Fruit fly (Drosophila melanogaster): ENCODE data around the gene RpS10a.

Gene RpS10a

dm6 chr3R:27608000-27608399 lies 44.6 kb upstream of the RpS10a start (continued):
- TF ChIP-seq Tbp (GFP tag; optimal IDR thresholded peaks at IDR 0.05) (no peak), CG18619 (GFP tag; optimal IDR thresholded peaks at IDR 0.05) (no peak), ftz-f1 (GFP tag; optimal IDR thresholded peaks at IDR 0.05) (no peak), CG17802 (tag; optimal IDR thresholded peaks at IDR 0.05) (no peak), mirr (GFP tag; optimal IDR thresholded peaks at IDR 0.05) (no peak), Hey (tag; optimal IDR thresholded peaks at IDR 0.05) (no peak), jumu (GFP tag; optimal IDR thresholded peaks at IDR 0.05) (no peak), Asciz (GFP tag; optimal IDR thresholded peaks at IDR 0.05) (no peak), CG16779 (GFP tag; IDR thresholded peaks at IDR 0.05) (peak; percentile 70), ind (GFP tag; optimal IDR thresholded peaks at IDR 0.05) (no peak), sc (optimal IDR thresholded peaks at IDR 0.05) (no peak), sc (GFP tag; optimal IDR thresholded peaks at IDR 0.05) (no peak), fd3F (GFP tag; optimal IDR thresholded peaks at IDR 0.05) (no peak), dysf (GFP tag; IDR thresholded peaks at IDR 0.05) (no peak), mld (GFP tag; IDR thresholded peaks at IDR 0.05; ENCODE audit: partially characterized antibody) (no peak), CG31365 (tag; optimal IDR thresholded peaks at IDR 0.05) (peak; percentile 70), ab (GFP tag; optimal IDR thresholded peaks at IDR 0.05) (no peak), sd (tag; optimal IDR thresholded peaks at IDR 0.05) (peak; percentile 61), sim (GFP tag; IDR thresholded peaks at IDR 0.05) (no peak), CG4282 (GFP tag; optimal IDR thresholded peaks at IDR 0.05) (no peak), dan (GFP tag; IDR thresholded peaks at IDR 0.05) (no peak), dpn (GFP tag; optimal IDR thresholded peaks at IDR 0.05) (no peak), Hr39 (optimal IDR thresholded peaks at IDR 0.05) (no peak), crp (GFP tag; optimal IDR thresholded peaks at IDR 0.05) (no peak), BEAF-32 (GFP tag; optimal IDR thresholded peaks at IDR 0.05) (no peak), Adf1 (GFP tag; IDR thresholded peaks at IDR 0.05) (no peak; the same call in 1 of the 2 replicates), TFAM (GFP tag; optimal IDR thresholded peaks at IDR 0.05) (no peak), CG7372 (GFP tag; IDR thresholded peaks at IDR 0.05) (no peak), dmrt99B (tag; optimal IDR thresholded peaks at IDR 0.05) (no peak), CG15073 (GFP tag; optimal IDR thresholded peaks at IDR 0.05) (no peak), CG1024 (GFP tag; IDR thresholded peaks at IDR 0.05) (no peak), CG12769 (tag; optimal IDR thresholded peaks at IDR 0.05) (peak; percentile 66), ato (GFP tag; IDR thresholded peaks at IDR 0.05; ENCODE audit: partially characterized antibody) (peak; percentile 36; the same call in 1 of the 2 replicates), CG2875 (GFP tag; optimal IDR thresholded peaks at IDR 0.05) (no peak), ken (GFP tag; IDR thresholded peaks at IDR 0.05) (no peak), sens-2 (GFP tag; IDR thresholded peaks at IDR 0.05) (no peak), aop (GFP tag; IDR thresholded peaks at IDR 0.05) (no peak), CG12659 (GFP tag; optimal IDR thresholded peaks at IDR 0.05) (no peak), Dp (GFP tag; optimal IDR thresholded peaks at IDR 0.05) (no peak), gfzf (GFP tag; optimal IDR thresholded peaks at IDR 0.05) (no peak), so (GFP tag; IDR thresholded peaks at IDR 0.05) (peak; percentile 21; the same call in 1 of the 3 replicates), Oaz (GFP tag; IDR thresholded peaks at IDR 0.05) (no peak), al (GFP tag; IDR thresholded peaks at IDR 0.05) (no peak), cg (GFP tag; optimal IDR thresholded peaks at IDR 0.05) (peak; percentile 59), sr (GFP tag; IDR thresholded peaks at IDR 0.05) (0 out of 3 replicates have a peak, but pooled peaks have one; percentile 17), tna (GFP tag; IDR thresholded peaks at IDR 0.05; ENCODE audit: partially characterized antibody) (no peak), ham (GFP tag; IDR thresholded peaks at IDR 0.05) (no peak), CG1792 (GFP tag; optimal IDR thresholded peaks at IDR 0.05) (no peak), HLHmδ (GFP tag; optimal IDR thresholded peaks at IDR 0.05) (peak; percentile 25), gt (GFP tag; IDR thresholded peaks at IDR 0.05) (no peak), seq (GFP tag; IDR thresholded peaks at IDR 0.05) (no peak), dm (GFP tag; optimal IDR thresholded peaks at IDR 0.05) (peak; percentile 7)
